Worm (Caenorhabditis elegans): ENCODE results near the gene ehn-3.
"Not testable (repeated sequence)": the region's sequence is repeated elsewhere in the genome, so short reads cannot be mapped to it uniquely, and the experiment has no call there.

The ehn-3 gene

ce11 chrIV:5419122-5419521, at the start of gene ehn-3:
TSS of gene ehn-3 (minus strand) at chrIV:5419222.
- TF ChIP-seq egl-27 (tag; optimal IDR thresholded peaks at IDR 0.05) (no peak), crh-2 (tag; optimal IDR thresholded peaks at IDR 0.05) (no peak), Y55F3AM.14 (GFP tag; optimal IDR thresholded peaks at IDR 0.05) (no peak), sma-3 (GFP tag; optimal IDR thresholded peaks at IDR 0.05) (no peak), ztf-4 (tag; optimal IDR thresholded peaks at IDR 0.05) (no peak)

DNA sequence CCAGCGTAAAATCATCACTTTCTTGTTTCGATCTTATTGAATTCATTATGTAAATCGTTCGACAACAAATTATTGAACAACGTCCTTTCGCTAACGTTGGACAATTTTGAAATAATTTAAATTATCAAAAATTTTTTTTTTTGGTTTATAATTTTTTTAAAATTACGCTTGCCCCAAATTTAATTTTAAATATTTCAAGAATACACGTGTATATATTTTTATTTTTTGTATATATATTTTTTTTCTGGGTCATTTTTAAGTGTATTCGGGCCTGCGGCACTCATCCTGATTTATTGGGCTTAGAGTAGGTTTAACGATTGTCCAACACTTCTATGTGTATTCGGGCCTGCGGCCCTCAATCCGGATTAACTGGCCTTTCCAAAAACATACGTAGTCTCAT, 45.4 kb upstream of the ehn-3 start, which contains the start of gene Y52D5A.2:
Gene Y52D5A.2, minus strand, starts transcription at position 101 of the 400 bp plus-strand sequence.
- TF ChIP-seq sem-4, unc-39, mab-5 (tag; optimal IDR thresholded peaks at IDR 0.05): not testable (repeated sequence)

DNA sequence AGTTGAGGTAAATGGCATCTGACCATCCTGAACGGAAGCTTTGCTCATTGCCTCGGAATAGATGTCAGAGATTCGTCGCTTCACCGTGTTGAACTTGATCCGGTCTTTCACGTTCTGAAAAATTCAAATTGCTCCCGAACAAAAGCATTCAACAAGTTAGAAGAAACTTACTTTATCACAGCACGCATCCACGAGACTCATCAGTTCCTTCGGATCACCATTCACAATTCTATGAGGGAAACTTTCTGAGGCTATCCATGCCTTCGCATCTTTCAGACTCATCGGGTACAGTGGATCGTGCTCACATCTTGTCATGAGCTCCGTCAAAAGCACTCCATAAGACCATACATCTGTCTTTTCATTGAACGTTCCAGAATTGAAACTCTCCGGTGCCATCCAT, 43.8 kb upstream of the ehn-3 start:
- TF ChIP-seq blmp-1 (tag; optimal IDR thresholded peaks at IDR 0.05; ENCODE audit: insufficient read depth) (no peak), ztf-11 (tag; optimal IDR thresholded peaks at IDR 0.05) (no peak), nhr-23 (tag; optimal IDR thresholded peaks at IDR 0.05) (no peak), nhr-11 (tag; optimal IDR thresholded peaks at IDR 0.05) (no peak), nhr-237 (tag; optimal IDR thresholded peaks at IDR 0.05) (no peak), ceh-82 (tag; optimal IDR thresholded peaks at IDR 0.05) (no peak), zag-1 (tag; optimal IDR thresholded peaks at IDR 0.05) (no peak), mdl-1 (tag; optimal IDR thresholded peaks at IDR 0.05) (no peak), egl-27 (tag; optimal IDR thresholded peaks at IDR 0.05) (no peak), lsy-2 (tag; optimal IDR thresholded peaks at IDR 0.05) (no peak), sem-4 (tag; optimal IDR thresholded peaks at IDR 0.05) (no peak), unc-39 (tag; optimal IDR thresholded peaks at IDR 0.05) (no peak), peb-1 (tag; optimal IDR thresholded peaks at IDR 0.05) (no peak), R02D3.7 (tag; optimal IDR thresholded peaks at IDR 0.05) (no peak), lin-39 (tag; optimal IDR thresholded peaks at IDR 0.05) (no peak), gmeb-1 (tag; optimal IDR thresholded peaks at IDR 0.05) (no peak), nhr-129 (tag; optimal IDR thresholded peaks at IDR 0.05) (no peak), alr-1 (tag; optimal IDR thresholded peaks at IDR 0.05) (no peak), ztf-4 (tag; optimal IDR thresholded peaks at IDR 0.05) (no peak)

DNA sequence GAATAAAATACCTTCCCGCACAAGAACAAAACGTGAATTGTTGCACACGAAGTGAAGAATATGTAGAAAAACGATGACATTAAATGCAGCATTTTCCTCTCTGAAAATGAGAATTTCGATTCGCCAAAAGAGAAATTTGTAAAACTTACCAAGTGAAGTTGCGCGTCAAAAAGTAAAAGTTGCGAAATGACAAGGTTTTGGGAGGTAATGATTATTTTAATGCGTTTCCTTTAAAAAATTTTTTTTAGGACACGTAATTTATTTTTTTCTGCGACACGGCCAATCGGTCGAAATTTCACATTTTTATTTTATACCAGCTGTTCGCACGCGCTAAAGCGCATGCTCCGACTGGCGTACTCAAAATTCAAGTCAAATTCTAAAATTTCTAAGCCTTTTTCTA, 37.0 kb upstream of the ehn-3 start, which contains the start of gene Y4C6A.3:
Gene Y4C6A.3, minus strand, starts transcription at position 101 of the 400 bp plus-strand sequence.
- not testable (repeated sequence) for TF ChIP-seq ztf-1 (GFP tag; conservative IDR thresholded peaks at IDR 0.05); nhr-237 (tag; optimal IDR thresholded peaks at IDR 0.05); unc-62 (GFP tag; optimal IDR thresholded peaks at IDR 0.05)

ce11 chrIV:5452667-5453066, 33.6 kb upstream of the ehn-3 start, which contains the start of gene Y4C6A.4:
TSS of gene Y4C6A.4 (plus strand) at chrIV:5452967.
- TF ChIP-seq elt-3 (tag; optimal IDR thresholded peaks at IDR 0.05), result no peak
- TF ChIP-seq nhr-11 (tag; optimal IDR thresholded peaks at IDR 0.05), result no peak
- no peak for TF ChIP-seq peb-1 (tag; optimal IDR thresholded peaks at IDR 0.05)
- TF ChIP-seq ztf-11 (tag; optimal IDR thresholded peaks at IDR 0.05), result no peak
- TF ChIP-seq zag-1 (tag; optimal IDR thresholded peaks at IDR 0.05), result no peak
- no peak for TF ChIP-seq ZK546.5 (tag; optimal IDR thresholded peaks at IDR 0.05)
- no peak for TF ChIP-seq crh-2 (tag; optimal IDR thresholded peaks at IDR 0.05)
- TF ChIP-seq nhr-77 (tag; optimal IDR thresholded peaks at IDR 0.05), result no peak
- TF ChIP-seq mdl-1 (tag; optimal IDR thresholded peaks at IDR 0.05), result no peak
- no peak for TF ChIP-seq sma-3 (GFP tag; optimal IDR thresholded peaks at IDR 0.05)
- no peak for TF ChIP-seq lin-13 (GFP tag; optimal IDR thresholded peaks at IDR 0.05)
- no peak for TF ChIP-seq lin-11 (tag; optimal IDR thresholded peaks at IDR 0.05)
- TF ChIP-seq nhr-21 (tag; optimal IDR thresholded peaks at IDR 0.05), result no peak
- no peak for TF ChIP-seq sem-4 (tag; optimal IDR thresholded peaks at IDR 0.05)
- no peak for TF ChIP-seq dmd-4 (tag; optimal IDR thresholded peaks at IDR 0.05)
- no peak for TF ChIP-seq nhr-12 (tag; optimal IDR thresholded peaks at IDR 0.05)
- no peak for TF ChIP-seq unc-39 (tag; optimal IDR thresholded peaks at IDR 0.05)
- no peak for TF ChIP-seq blmp-1 (tag; optimal IDR thresholded peaks at IDR 0.05; ENCODE audit: insufficient read depth)

ce11 chrIV:5438705-5439104, 19.7 kb upstream of the ehn-3 start, which contains the start of gene mgl-3:
TSS of gene mgl-3 (plus strand) at chrIV:5439005.
- TF ChIP-seq lin-11 (tag; optimal IDR thresholded peaks at IDR 0.05) (no peak), zag-1 (tag; optimal IDR thresholded peaks at IDR 0.05) (no peak), nhr-6 (tag; optimal IDR thresholded peaks at IDR 0.05) (no peak), unc-39 (tag; optimal IDR thresholded peaks at IDR 0.05) (no peak), lin-13 (GFP tag; optimal IDR thresholded peaks at IDR 0.05) (no peak)
